Worm (Caenorhabditis elegans): ENCODE results near the gene C27D6.12.
A peak's percentile ranks its signal among the peaks of the same experiment; 100 is the strongest.
"Not testable (repeated sequence)": the region's sequence is repeated elsewhere in the genome, so short reads cannot be mapped to it uniquely, and the experiment has no call there.

C27D6.12 gene

DNA sequence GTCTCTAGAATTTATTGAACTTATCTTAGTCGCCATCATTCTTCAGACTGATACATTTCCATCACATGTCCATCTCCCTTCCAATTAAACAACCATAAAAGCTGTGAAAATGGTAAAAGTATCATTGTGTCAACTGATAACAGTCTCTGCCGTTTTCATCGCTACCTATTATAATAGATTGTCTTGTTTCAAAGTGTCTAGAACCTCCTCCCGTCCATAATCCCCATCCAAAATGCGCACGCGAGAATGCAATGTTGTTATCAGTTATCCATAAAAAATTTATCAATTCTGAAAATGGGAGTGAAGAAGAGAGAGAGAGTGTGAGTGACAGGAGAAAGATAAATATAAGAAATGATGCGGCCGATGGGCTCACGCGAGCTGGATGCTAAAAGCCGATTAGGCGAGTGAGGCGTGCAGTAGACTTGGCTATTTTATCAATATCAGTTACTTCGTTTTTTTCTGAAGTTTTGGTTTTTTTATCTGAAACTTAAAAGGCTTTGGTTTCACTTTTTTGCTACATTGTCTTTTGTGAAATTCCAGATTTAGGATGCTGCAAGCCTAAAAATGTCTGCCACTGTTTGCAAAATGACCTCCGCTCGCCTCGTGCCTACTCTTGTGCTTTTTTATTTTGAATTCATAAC, 24.2 kb upstream of the C27D6.12 start (continued):
- TF ChIP-seq pbrm-1 (GFP tag; IDR thresholded peaks at IDR 0.05), result no peak
- peak; percentile 4 for TF ChIP-seq gei-17 (GFP tag; optimal IDR thresholded peaks at IDR 0.05)
- no peak for TF ChIP-seq B0035.1 (tag; optimal IDR thresholded peaks at IDR 0.05)
- no peak for TF ChIP-seq aptf-3 (GFP tag; IDR thresholded peaks at IDR 0.05)
- peak; percentile 42 for TF ChIP-seq madf-10 (tag; optimal IDR thresholded peaks at IDR 0.05)
- TF ChIP-seq F22D6.2 (tag; optimal IDR thresholded peaks at IDR 0.05), result no peak
- TF ChIP-seq ama-1 (optimal IDR thresholded peaks at IDR 0.05), result no peak
- no peak for TF ChIP-seq ama-1 (GFP tag; optimal IDR thresholded peaks at IDR 0.05)
- TF ChIP-seq B0336.3 (GFP tag; IDR thresholded peaks at IDR 0.05), result peak; percentile 45; the same call in 1 of the 2 replicates
- no peak for TF ChIP-seq F57A8.1 (GFP tag; optimal IDR thresholded peaks at IDR 0.05)
- no peak for TF ChIP-seq cebp-1 (GFP tag; IDR thresholded peaks at IDR 0.05)
- peak; percentile 48 for TF ChIP-seq cebp-1 (tag; optimal IDR thresholded peaks at IDR 0.05)
- no peak for TF ChIP-seq madf-6 (GFP tag; IDR thresholded peaks at IDR 0.05)
- no peak for TF ChIP-seq ceh-79 (tag; optimal IDR thresholded peaks at IDR 0.05)
- no peak for TF ChIP-seq snpc-1.1 (tag; optimal IDR thresholded peaks at IDR 0.05; ENCODE audit: insufficient read depth)
- no peak for TF ChIP-seq mel-28 (tag; optimal IDR thresholded peaks at IDR 0.05; ENCODE audit: borderline replicate concordance)
- TF ChIP-seq lin-40 (tag; optimal IDR thresholded peaks at IDR 0.05), result peak; percentile 56
- TF ChIP-seq unc-62 (GFP tag; optimal IDR thresholded peaks at IDR 0.05), result peak; percentile 63
- TF ChIP-seq aptf-2 (GFP tag; conservative IDR thresholded peaks at IDR 0.05), result no peak

DNA sequence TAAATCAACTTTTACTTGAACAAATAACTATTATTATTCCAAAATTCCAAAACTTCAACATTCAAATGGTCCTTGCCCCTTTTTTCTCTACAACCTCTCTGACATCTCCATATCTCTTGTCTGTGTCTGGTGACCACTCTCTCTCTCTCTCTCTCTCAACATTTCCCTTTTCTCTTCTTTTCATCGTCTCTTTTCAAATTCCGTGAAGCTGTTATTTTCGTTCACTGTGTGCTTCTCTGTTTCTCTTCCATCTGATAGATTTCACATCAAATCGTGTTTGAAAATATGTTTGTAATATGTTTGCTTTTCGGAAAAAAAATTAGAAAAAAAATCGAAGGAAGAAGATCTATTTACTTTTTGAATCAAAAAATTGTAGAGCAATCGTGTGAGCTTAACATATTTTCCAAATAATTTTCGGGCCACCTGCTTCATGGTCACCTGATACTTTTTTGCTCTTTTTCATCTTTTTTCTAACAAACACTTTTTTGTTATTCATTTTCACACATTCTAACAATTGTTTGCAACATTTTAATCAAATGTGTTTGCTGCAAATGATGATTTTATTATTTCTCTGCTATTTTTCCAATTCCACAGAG, 23.3 kb upstream of the C27D6.12 start:
- no peak for TF ChIP-seq F57C9.4 (tag; optimal IDR thresholded peaks at IDR 0.05)
- no peak for TF ChIP-seq madf-10 (tag; optimal IDR thresholded peaks at IDR 0.05)
- no peak for TF ChIP-seq hlh-26 (GFP tag; conservative IDR thresholded peaks at IDR 0.05)
- no peak for TF ChIP-seq ztf-3 (GFP tag; optimal IDR thresholded peaks at IDR 0.05)
- no peak for TF ChIP-seq bed-1 (GFP tag; IDR thresholded peaks at IDR 0.05)
- no peak for TF ChIP-seq sdz-38 (tag; optimal IDR thresholded peaks at IDR 0.05)
- no peak for TF ChIP-seq rpc-1 (optimal IDR thresholded peaks at IDR 0.05)
- no peak for TF ChIP-seq rpc-1 (tag; optimal IDR thresholded peaks at IDR 0.05)
- no peak for TF ChIP-seq pbrm-1 (GFP tag; IDR thresholded peaks at IDR 0.05)
- peak; percentile 12 for TF ChIP-seq attf-5 (GFP tag; optimal IDR thresholded peaks at IDR 0.05)
- no peak for TF ChIP-seq snpc-3.4 (tag; optimal IDR thresholded peaks at IDR 0.05)
- no peak for TF ChIP-seq dpff-1 (tag; optimal IDR thresholded peaks at IDR 0.05)
- TF ChIP-seq ceh-58 (GFP tag; IDR thresholded peaks at IDR 0.05), result no peak
- peak; percentile 39; the same call in 1 of the 2 replicates for TF ChIP-seq hmg-1.2 (GFP tag; IDR thresholded peaks at IDR 0.05)
- TF ChIP-seq lsl-1 (GFP tag; optimal IDR thresholded peaks at IDR 0.05), result no peak
- TF ChIP-seq tbp1 (GFP tag; optimal IDR thresholded peaks at IDR 0.05), result no peak
- TF ChIP-seq ZK185.1 (tag; optimal IDR thresholded peaks at IDR 0.05; ENCODE audit: poor library complexity, severe bottlenecking), result peak; percentile 0
- no peak for TF ChIP-seq nfya-2 (GFP tag; IDR thresholded peaks at IDR 0.05)
- TF ChIP-seq mel-28 (tag; optimal IDR thresholded peaks at IDR 0.05; ENCODE audit: borderline replicate concordance), result no peak
- no peak for TF ChIP-seq chd-7 (tag; optimal IDR thresholded peaks at IDR 0.05)
- TF ChIP-seq F22D6.2 (tag; optimal IDR thresholded peaks at IDR 0.05), result no peak

DNA sequence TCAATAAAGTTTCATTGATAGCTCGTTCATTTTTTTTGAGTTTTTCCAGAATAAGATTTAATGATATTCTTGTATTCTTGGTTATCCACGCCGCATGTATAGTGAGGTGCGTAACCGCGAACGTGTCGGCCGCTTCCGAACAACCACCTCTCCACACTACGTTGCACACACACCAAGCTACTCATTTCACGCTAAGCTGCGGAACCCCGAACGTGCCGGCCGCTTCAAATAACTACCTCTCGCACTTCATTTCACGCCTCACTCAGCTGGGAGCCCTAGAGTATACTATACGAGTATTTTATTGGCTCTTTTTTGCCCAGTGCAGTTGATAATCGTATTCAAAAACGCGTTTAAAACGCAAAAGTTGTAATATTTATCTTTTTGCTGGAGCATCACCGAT, 22.4 kb upstream of the C27D6.12 start:
- TF ChIP-seq snpc-1.1 (tag; optimal IDR thresholded peaks at IDR 0.05; ENCODE audit: insufficient read depth) (peak; percentile 87), lsl-1 (GFP tag; optimal IDR thresholded peaks at IDR 0.05) (peak; percentile 8), snpc-3.4 (tag; optimal IDR thresholded peaks at IDR 0.05) (peak; percentile 66), hmg-1.2 (GFP tag; IDR thresholded peaks at IDR 0.05) (peak; percentile 68), snpc-4 (tag; optimal IDR thresholded peaks at IDR 0.05) (peak; percentile 37 to 95 (median 80))
- not testable (repeated sequence) for TF ChIP-seq snpc-4 (GFP tag; optimal IDR thresholded peaks at IDR 0.05)

All from whole organism, young adult.